Fruit fly (Drosophila melanogaster) whole organism, embryonic: ENCODE results near the gene snu.

Source experiments
- Abd-B ChIP-seq: fragments of 200-800 bp; sonication (Bioruptor generic); optimal IDR thresholded peaks from 2 replicates; lab custom pipeline; 2018; ENCODE audit warnings: missing biosample characterization, mild to moderate bottlenecking, missing genetic modification characterization, moderate library complexity
- Adf1 ChIP-seq: fragments of 200-800 bp; sonication (Bioruptor generic); IDR thresholded peaks from 2 replicates; pipeline ENCODE4 v1.3.6; 2022; ENCODE audit warnings: missing biosample characterization, missing genetic modification characterization
- Bteb2 ChIP-seq: fragments of 200-800 bp; sonication (Bioruptor generic); optimal IDR thresholded peaks from 2 replicates; lab custom pipeline; 2016; ENCODE audit warnings: missing biosample characterization, missing genetic modification characterization
- CG11456 ChIP-seq: fragments of 200-800 bp; sonication (Bioruptor generic); IDR thresholded peaks from 3 replicates; pipeline ENCODE4 v1.3.6; 2022; ENCODE audit warnings: missing biosample characterization, missing genetic modification characterization
- CG13296 ChIP-seq: fragments of 200-800 bp; sonication (Bioruptor generic); optimal IDR thresholded peaks from 3 replicates; lab custom pipeline; 2018; ENCODE audit warnings: missing biosample characterization, mild to moderate bottlenecking, missing genetic modification characterization
- CG14710 ChIP-seq: fragments of 200-800 bp; sonication (Bioruptor generic); optimal IDR thresholded peaks from 3 replicates; lab custom pipeline; 2019; ENCODE audit warnings: missing biosample characterization, mild to moderate bottlenecking, missing genetic modification characterization, moderate library complexity
- CG15269 ChIP-seq: fragments of 200-800 bp; sonication (Bioruptor generic); optimal IDR thresholded peaks from 2 replicates; lab custom pipeline; 2018; ENCODE audit warnings: missing biosample characterization, mild to moderate bottlenecking, missing genetic modification characterization, moderate library complexity
- CG15696 ChIP-seq: fragments of 200-800 bp; sonication (Bioruptor generic); optimal IDR thresholded peaks from 2 replicates; lab custom pipeline; 2019; ENCODE audit warnings: missing biosample characterization, mild to moderate bottlenecking, missing genetic modification characterization, moderate library complexity
- CG16815 ChIP-seq: fragments of 200-800 bp; sonication (Bioruptor generic); optimal IDR thresholded peaks from 3 replicates; lab custom pipeline; 2017; ENCODE audit warnings: missing biosample characterization, mild to moderate bottlenecking, missing genetic modification characterization
- CG16863 ChIP-seq: fragments of 200-800 bp; sonication (Bioruptor generic); optimal IDR thresholded peaks from 3 replicates; lab custom pipeline; 2016; ENCODE audit warnings: missing biosample characterization, missing genetic modification characterization
- CG17359 ChIP-seq: fragments of 200-800 bp; sonication (Bioruptor generic); optimal IDR thresholded peaks from 3 replicates; lab custom pipeline; 2018; ENCODE audit warnings: missing biosample characterization, mild to moderate bottlenecking, missing genetic modification characterization, moderate library complexity
- CG32532 ChIP-seq: fragments of 200-800 bp; sonication (Bioruptor generic); IDR thresholded peaks from 2 replicates; pipeline ENCODE4 v1.3.6; 2022; ENCODE audit warnings: missing biosample characterization, missing genetic modification characterization
- CG34422 ChIP-seq: fragments of 200-800 bp; sonication (Bioruptor generic); IDR thresholded peaks from 3 replicates; pipeline ENCODE4 v1.3.6; 2022; ENCODE audit warnings: missing biosample characterization, missing genetic modification characterization
- CG42726 ChIP-seq: fragments of 200-800 bp; sonication (Bioruptor generic); IDR thresholded peaks from 2 replicates; pipeline ENCODE4 v1.3.6; 2022; ENCODE audit warnings: missing biosample characterization, missing genetic modification characterization; ENCODE audit not compliant: partially characterized antibody
- CG4854 ChIP-seq: fragments of 200-800 bp; sonication (Bioruptor generic); optimal IDR thresholded peaks from 2 replicates; lab custom pipeline; 2016; ENCODE audit warnings: missing biosample characterization, missing genetic modification characterization, inconsistent platforms
- CG5180 ChIP-seq: fragments of 200-800 bp; sonication (Bioruptor generic); optimal IDR thresholded peaks from 3 replicates; lab custom pipeline; 2017; ENCODE audit warnings: missing biosample characterization, missing genetic modification characterization, mild to moderate bottlenecking, moderate library complexity, missing genetic modification reagents
- CG5953 ChIP-seq: fragments of 200-800 bp; sonication (Bioruptor generic); IDR thresholded peaks from 2 replicates; pipeline ENCODE4 v1.3.6; 2022; ENCODE audit warnings: missing biosample characterization, missing genetic modification characterization
- CG6854 ChIP-seq: fragments of 200-800 bp; sonication (Bioruptor generic); optimal IDR thresholded peaks from 3 replicates; lab custom pipeline; 2017; ENCODE audit warnings: missing biosample characterization, mild to moderate bottlenecking, missing genetic modification characterization
- CG7357 ChIP-seq: fragments of 200-800 bp; sonication (Bioruptor generic); IDR thresholded peaks from 3 replicates; pipeline ENCODE4 v1.3.6; 2022; ENCODE audit warnings: missing biosample characterization, missing genetic modification characterization
- CG9727 ChIP-seq: fragments of 200-800 bp; sonication (Bioruptor generic); optimal IDR thresholded peaks from 3 replicates; lab custom pipeline; 2017; ENCODE audit warnings: missing biosample characterization, mild to moderate bottlenecking, missing genetic modification characterization
- CG9876 ChIP-seq: fragments of 200-800 bp; sonication (Bioruptor generic); optimal IDR thresholded peaks from 2 replicates; lab custom pipeline; 2016; ENCODE audit warnings: missing biosample characterization, missing genetic modification characterization
- CHES-1-like ChIP-seq: fragments of 200-800 bp; sonication (Bioruptor generic); optimal IDR thresholded peaks from 2 replicates; lab custom pipeline; 2016; ENCODE audit warnings: missing biosample characterization, missing genetic modification characterization
- D ChIP-seq, 2 experiments: fragments of 200-800 bp in 1 of 2; fragments of >200 bp in 1 of 2; sonication (Bioruptor generic) in 1 of 2; optimal IDR thresholded peaks; 2 replicates in 1 of 2; 3 replicates in 1 of 2; lab custom pipeline; 2017; ENCODE audit warnings: mild to moderate bottlenecking in 1 of 2, missing biosample characterization in 1 of 2, missing genetic modification characterization in 1 of 2, missing genetic modification reagents in 1 of 2
- D19A ChIP-seq: fragments of 200-800 bp; optimal IDR thresholded peaks from 3 replicates; lab custom pipeline; 2019; ENCODE audit warnings: missing biosample characterization, mild to moderate bottlenecking, missing genetic modification characterization, moderate library complexity
- E2f1 ChIP-seq: fragments of 200-800 bp; sonication (Bioruptor generic); IDR thresholded peaks from 2 replicates; pipeline ENCODE4 v1.3.6; 2022; ENCODE audit warnings: missing biosample characterization, missing genetic modification characterization
- H15 ChIP-seq: fragments of 200-800 bp; sonication (Bioruptor generic); IDR thresholded peaks from 3 replicates; pipeline ENCODE4 v1.3.6; 2022; ENCODE audit warnings: missing biosample characterization, missing genetic modification characterization
- H2.0 ChIP-seq: fragments of 200-800 bp; sonication (Bioruptor generic); IDR thresholded peaks from 2 replicates; pipeline ENCODE4 v1.3.6; 2022; ENCODE audit warnings: missing biosample characterization, missing genetic modification characterization
- Jarid2 ChIP-seq: fragments of 200-800 bp; sonication (Bioruptor generic); optimal IDR thresholded peaks from 3 replicates; lab custom pipeline; 2017; ENCODE audit warnings: mild to moderate bottlenecking, missing biosample characterization, missing genetic modification reagents, missing genetic modification characterization
- Mad ChIP-seq: fragments of 200-800 bp; sonication (Bioruptor generic); optimal IDR thresholded peaks from 2 replicates; lab custom pipeline; 2016; ENCODE audit warnings: missing biosample characterization, missing genetic modification characterization
- Med ChIP-seq: fragments of 200-800 bp; sonication (Bioruptor generic); peaks from one replicate; lab custom pipeline; 2016; ENCODE audit warnings: missing biosample characterization, missing genetic modification characterization, mild to moderate bottlenecking, inconsistent platforms, moderate library complexity
- Trl ChIP-seq, 3 experiments: fragments of >200 bp in 2 of 3; fragments of 200-800 bp in 1 of 3; sonication (Bioruptor generic) in 1 of 3; optimal IDR thresholded peaks; 2 replicates in 1 of 3; 3 replicates in 2 of 3; lab custom pipeline; 2016 to 2017; ENCODE audit warnings: missing biosample characterization in 1 of 3, missing genetic modification characterization in 1 of 3
- ara ChIP-seq: fragments of 200-800 bp; sonication (Bioruptor generic); IDR thresholded peaks from 2 replicates; pipeline ENCODE4 v1.3.6; 2022; ENCODE audit warnings: missing biosample characterization, missing genetic modification characterization
- az2 ChIP-seq: fragments of 200-800 bp; sonication (Bioruptor generic); optimal IDR thresholded peaks from 3 replicates; lab custom pipeline; 2016; ENCODE audit warnings: missing biosample characterization, missing genetic modification characterization
- bowl ChIP-seq: fragments of 200-800 bp; sonication (Bioruptor generic); IDR thresholded peaks from 2 replicates; pipeline ENCODE4 v1.3.6; 2022; ENCODE audit warnings: missing biosample characterization, missing genetic modification characterization
- disco-r ChIP-seq: fragments of 200-800 bp; sonication (Bioruptor generic); optimal IDR thresholded peaks from 2 replicates; lab custom pipeline; 2016; ENCODE audit warnings: missing biosample characterization, missing genetic modification characterization
- en ChIP-seq: fragments of 200-800 bp; sonication (Bioruptor generic); optimal IDR thresholded peaks from 2 replicates; lab custom pipeline; 2016; ENCODE audit warnings: missing biosample characterization, missing genetic modification characterization
- grau ChIP-seq: fragments of 200-800 bp; optimal IDR thresholded peaks from 3 replicates; lab custom pipeline; 2019; ENCODE audit warnings: missing biosample characterization, mild to moderate bottlenecking, missing genetic modification characterization, moderate library complexity
- ind ChIP-seq: fragments of 200-800 bp; sonication (Bioruptor generic); optimal IDR thresholded peaks from 3 replicates; lab custom pipeline; 2016; ENCODE audit warnings: missing biosample characterization, missing genetic modification characterization
- lab ChIP-seq: fragments of 200-800 bp; sonication (Bioruptor generic); optimal IDR thresholded peaks from 3 replicates; lab custom pipeline; 2017; ENCODE audit warnings: missing biosample characterization, missing genetic modification characterization, mild to moderate bottlenecking, moderate library complexity, missing genetic modification reagents
- lmd ChIP-seq: fragments of 200-800 bp; sonication (Bioruptor generic); IDR thresholded peaks from 2 replicates; pipeline ENCODE4 v1.3.6; 2022; ENCODE audit warnings: missing biosample characterization, missing genetic modification characterization
- lov ChIP-seq, 2 experiments: fragments of 200-800 bp in 1 of 2; fragments of >200 bp in 1 of 2; sonication (Bioruptor generic) in 1 of 2; IDR thresholded peaks in 1 of 2; optimal IDR thresholded peaks in 1 of 2; 2 replicates in 1 of 2; 3 replicates in 1 of 2; pipeline versions ENCODE4 v1.3.6 to Lab custom; 2017 to 2022; ENCODE audit warnings: missing biosample characterization in 1 of 2, missing genetic modification characterization in 1 of 2
- maf-S ChIP-seq: fragments of 200-800 bp; sonication (Bioruptor generic); optimal IDR thresholded peaks from 2 replicates; lab custom pipeline; 2016; ENCODE audit warnings: missing biosample characterization, missing genetic modification characterization
- onecut ChIP-seq: fragments of 200-800 bp; sonication (Bioruptor generic); IDR thresholded peaks from 2 replicates; pipeline ENCODE4 v1.3.6; 2022; ENCODE audit warnings: missing biosample characterization, missing genetic modification characterization
- p53 ChIP-seq: fragments of 200-800 bp; sonication (Bioruptor generic); optimal IDR thresholded peaks from 2 replicates; lab custom pipeline; 2016; ENCODE audit warnings: missing biosample characterization, missing genetic modification characterization
- run ChIP-seq: fragments of 200-800 bp; sonication (Bioruptor generic); optimal IDR thresholded peaks from 3 replicates; lab custom pipeline; 2018; ENCODE audit warnings: missing biosample characterization, mild to moderate bottlenecking, missing genetic modification characterization
- slbo ChIP-seq: fragments of 200-800 bp; sonication (Bioruptor generic); IDR thresholded peaks from 2 replicates; pipeline ENCODE4 v1.3.6; 2022; ENCODE audit warnings: missing biosample characterization, missing genetic modification characterization
- stwl ChIP-seq: fragments of 200-800 bp; sonication (Bioruptor generic); optimal IDR thresholded peaks from 3 replicates; lab custom pipeline; 2018; ENCODE audit warnings: missing biosample characterization, mild to moderate bottlenecking, missing genetic modification characterization, moderate library complexity
- ttk ChIP-seq: fragments of 200-800 bp; sonication (Bioruptor generic); IDR thresholded peaks from 2 replicates; pipeline ENCODE4 v2.1.2; 2022; ENCODE audit warnings: missing biosample characterization, missing genetic modification characterization
- zf30C ChIP-seq: fragments of 200-800 bp; sonication (Bioruptor generic); optimal IDR thresholded peaks from 3 replicates; lab custom pipeline; 2018; ENCODE audit warnings: missing biosample characterization, mild to moderate bottlenecking, missing genetic modification characterization

Gene snu

dm6 chr3R:28631753-28632152 is 43.1 kb upstream of the snu start (continued):
- TF ChIP-seq az2 (GFP tag; lab: Kevin White, UChicago) (peak; percentile 20), CG14710 (peak; percentile 61), Trl (optimal IDR thresholded peaks at IDR 0.05; lab: Kevin White, UChicago) (no peak), Trl (GFP tag; optimal IDR thresholded peaks at IDR 0.05; lab: Kevin White, UChicago) (peak; percentile 55), CG9727 (GFP tag; lab: Kevin White, UChicago) (peak; percentile 71), CG32532 (GFP tag; lab: Robert Waterston, UW) (peak; percentile 61), H15 (GFP tag; lab: Robert Waterston, UW) (no peak), en (GFP tag; lab: Kevin White, UChicago) (peak; percentile 48), disco-r (peak; percentile 24), CG34422 (peak; percentile 30; the same call in 1 of the 3 replicates), CG16863 (GFP tag; lab: Kevin White, UChicago) (no peak), bowl (GFP tag; lab: Robert Waterston, UW) (no peak), Jarid2 (GFP tag; lab: Kevin White, UChicago) (peak; percentile 3), Bteb2 (peak; percentile 26), Med (GFP tag; lab: Kevin White, UChicago) (peak; percentile 85), CG9876 (peak; percentile 41), D19A (tag; lab: Kevin White, UChicago) (peak; percentile 46), CG15269 (tag; lab: Kevin White, UChicago) (no peak), CG11456 (GFP tag; lab: Robert Waterston, UW) (0 out of 3 replicates have a peak, but pooled peaks have one; percentile 56), lab (GFP tag; lab: Kevin White, UChicago) (peak; percentile 71), E2f1 (GFP tag; lab: Robert Waterston, UW) (peak; percentile 19; the same call in 1 of the 2 replicates), slbo (peak; percentile 34; the same call in 1 of the 2 replicates), CG42726 (GFP tag; lab: Robert Waterston, UW) (no peak), Adf1 (GFP tag; lab: Robert Waterston, UW) (no peak), CG17359 (tag; lab: Kevin White, UChicago) (peak; percentile 66), stwl (tag; lab: Kevin White, UChicago) (no peak), D (optimal IDR thresholded peaks at IDR 0.05; lab: Kevin White, UChicago) (peak; percentile 8), D (GFP tag; optimal IDR thresholded peaks at IDR 0.05; lab: Kevin White, UChicago) (peak; percentile 62), run (no peak), Abd-B (GFP tag; lab: Kevin White, UChicago) (peak; percentile 39), zf30C (peak; percentile 82), onecut (GFP tag; lab: Robert Waterston, UW) (peak; percentile 50; the same call in 1 of the 2 replicates), ind (GFP tag; lab: Kevin White, UChicago) (peak; percentile 72), ttk (GFP tag; lab: Robert Waterston, UW) (peak; percentile 60; the same call in 1 of the 2 replicates), p53 (GFP tag; lab: Kevin White, UChicago) (peak; percentile 14), CG7357 (GFP tag; lab: Robert Waterston, UW) (0 out of 3 replicates have a peak, but pooled peaks have one; percentile 17), CG5953 (no peak), CG6854 (no peak), CG5180 (peak; percentile 2), Mad (GFP tag; lab: Kevin White, UChicago) (peak; percentile 10), lmd (peak; percentile 46), CG13296 (peak; percentile 11), maf-S (GFP tag; lab: Kevin White, UChicago) (peak; percentile 22), CG15696 (tag; lab: Kevin White, UChicago) (peak; percentile 75), grau (tag; lab: Kevin White, UChicago) (peak; percentile 40), lov (optimal IDR thresholded peaks at IDR 0.05; lab: Kevin White, UChicago) (no peak), lov (GFP tag; IDR thresholded peaks at IDR 0.05; lab: Robert Waterston, UW) (no peak), CHES-1-like (GFP tag; lab: Kevin White, UChicago) (peak; percentile 4), CG4854 (peak; percentile 26), H2.0 (GFP tag; lab: Robert Waterston, UW) (peak; percentile 55), CG16815 (peak; percentile 37), ara (GFP tag; lab: Robert Waterston, UW) (peak; percentile 58)
